Worm (Caenorhabditis elegans) whole organism, early embryonic: ENCODE results near the gene C08F11.3.
"Not testable (repeated sequence)": the region's sequence is repeated elsewhere in the genome, so short reads cannot be mapped to it uniquely, and the experiment has no call there.

Experiments used
- B0310.2 ChIP-seq: sonication (generic microtip); optimal IDR thresholded peaks from 2 replicates; lab custom pipeline; 2016; ENCODE audit warnings: mild to moderate bottlenecking, missing genetic modification characterization, missing compliant biosample characterization
- F13C5.2 ChIP-seq: sonication (generic microtip); optimal IDR thresholded peaks from 2 replicates; lab custom pipeline; 2017; ENCODE audit warnings: mild to moderate bottlenecking, missing genetic modification characterization, inconsistent platforms, missing compliant biosample characterization
- aly-1 ChIP-seq: sonication (generic microtip); optimal IDR thresholded peaks from 2 replicates; lab custom pipeline; 2016; ENCODE audit warnings: missing genetic modification characterization, missing compliant biosample characterization
- ama-1 ChIP-seq: fragments of 150-350 bp; optimal IDR thresholded peaks from 2 replicates; lab custom pipeline; 2014
- ceh-13 ChIP-seq: fragments of 200-800 bp; sonication (Bioruptor generic); optimal IDR thresholded peaks from 2 replicates; lab custom pipeline; 2018; ENCODE audit warnings: mild to moderate bottlenecking, missing genetic modification characterization, missing compliant biosample characterization
- ceh-36 ChIP-seq: sonication (generic microtip); optimal IDR thresholded peaks from 2 replicates; lab custom pipeline; 2016; ENCODE audit warnings: missing genetic modification characterization, inconsistent platforms, missing compliant biosample characterization
- ets-7 ChIP-seq: sonication (generic microtip); optimal IDR thresholded peaks from 2 replicates; lab custom pipeline; 2016; ENCODE audit warnings: missing genotype, missing genetic modification characterization, missing compliant biosample characterization
- flt-1 ChIP-seq: fragments of 200-800 bp; sonication (Bioruptor generic); IDR thresholded peaks from 2 replicates; pipeline ENCODE4 v1.3.6; 2022; ENCODE audit warnings: missing genetic modification characterization, missing compliant biosample characterization
- hmbx-1 ChIP-seq: sonication (generic microtip); optimal IDR thresholded peaks from 2 replicates; lab custom pipeline; 2016; ENCODE audit warnings: mild to moderate bottlenecking, missing genetic modification characterization, missing compliant biosample characterization
- hmg-4 ChIP-seq: fragments of 200-800 bp; sonication (Bioruptor generic); optimal IDR thresholded peaks from 2 replicates; lab custom pipeline; 2018; ENCODE audit warnings: mild to moderate bottlenecking, missing genetic modification characterization, missing compliant biosample characterization
- hnd-1 ChIP-seq: sonication (generic microtip); optimal IDR thresholded peaks from 2 replicates; lab custom pipeline; 2016; ENCODE audit warnings: missing genetic modification characterization, missing compliant biosample characterization
- pes-1 ChIP-seq: fragments of 200-800 bp; sonication (Bioruptor generic); IDR thresholded peaks from 2 replicates; pipeline ENCODE4 v1.3.6; 2022; ENCODE audit warnings: missing genetic modification reagents, missing genetic modification characterization, missing compliant biosample characterization
- scrt-1 ChIP-seq: fragments of 200-800 bp; sonication (Bioruptor generic); IDR thresholded peaks from 2 replicates; pipeline ENCODE4 v1.3.6; 2022; ENCODE audit warnings: missing genetic modification characterization, missing compliant biosample characterization
- sea-1 ChIP-seq: fragments of 200-800 bp; sonication (Bioruptor generic); conservative IDR thresholded peaks from 2 replicates; pipeline ENCODE4 v1.3.6; 2022; ENCODE audit warnings: missing genetic modification characterization, missing compliant biosample characterization
- tbx-11 ChIP-seq: fragments of 200-800 bp; sonication (Bioruptor generic); IDR thresholded peaks from 2 replicates; pipeline ENCODE4 v1.3.6; 2022; ENCODE audit warnings: missing genetic modification characterization, missing compliant biosample characterization
- tbx-37 ChIP-seq: fragments of 200-800 bp; sonication (Bioruptor generic); conservative IDR thresholded peaks from 2 replicates; pipeline ENCODE4 v1.3.6; 2022; ENCODE audit warnings: missing genetic modification reagents, missing genetic modification characterization, missing compliant biosample characterization
- tra-4 ChIP-seq: sonication (generic microtip); optimal IDR thresholded peaks from 2 replicates; lab custom pipeline; 2017; ENCODE audit warnings: missing genetic modification characterization, missing compliant biosample characterization

C08F11.3 gene

ce11 chrIV:13650238-13650637 lies 30.9 kb downstream of the C08F11.3 start, which contains the start of gene C08F11.17:
TSS of gene C08F11.17 (minus strand) at chrIV:13650338.
- TF ChIP-seq ceh-36 (tag; lab: Kevin White, UChicago) (no peak), tbx-11 (GFP tag; lab: Robert Waterston, UW) (no peak), tbx-37 (GFP tag; lab: Robert Waterston, UW) (no peak), pes-1 (GFP tag; lab: Robert Waterston, UW) (no peak), tra-4 (tag; lab: Kevin White, UChicago) (no peak), hmbx-1 (no peak), hnd-1 (no peak), sea-1 (GFP tag; lab: Robert Waterston, UW) (no peak), ama-1 (no peak), ceh-13 (GFP tag; lab: Kevin White, UChicago) (no peak)

DNA sequence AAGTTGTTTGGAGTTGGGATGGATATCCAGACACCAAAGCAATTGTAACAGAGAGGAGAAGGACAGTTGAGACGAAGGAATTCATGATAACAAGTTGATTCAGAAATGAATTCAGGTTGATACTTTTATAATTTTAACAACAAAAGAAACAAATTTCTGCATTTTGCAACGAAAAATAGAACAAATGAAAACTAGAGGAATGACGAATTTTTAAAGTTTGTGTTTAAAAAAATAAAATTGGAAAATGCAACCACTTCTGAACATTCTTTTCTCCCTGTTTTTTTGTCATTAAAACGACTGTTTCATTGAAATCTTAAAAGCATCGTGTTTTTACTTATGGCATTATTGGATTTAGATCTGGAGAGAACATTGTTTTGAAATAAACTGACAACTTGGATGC lies 32.1 kb downstream of the C08F11.3 start, which contains the start of gene C08F11.12:
Gene C08F11.12, minus strand, starts transcription at position 101 of the 400 bp plus-strand sequence.
- TF ChIP-seq B0310.2 (tag; lab: Kevin White, UChicago); hnd-1; tra-4 (tag; lab: Kevin White, UChicago): not testable (repeated sequence)

DNA sequence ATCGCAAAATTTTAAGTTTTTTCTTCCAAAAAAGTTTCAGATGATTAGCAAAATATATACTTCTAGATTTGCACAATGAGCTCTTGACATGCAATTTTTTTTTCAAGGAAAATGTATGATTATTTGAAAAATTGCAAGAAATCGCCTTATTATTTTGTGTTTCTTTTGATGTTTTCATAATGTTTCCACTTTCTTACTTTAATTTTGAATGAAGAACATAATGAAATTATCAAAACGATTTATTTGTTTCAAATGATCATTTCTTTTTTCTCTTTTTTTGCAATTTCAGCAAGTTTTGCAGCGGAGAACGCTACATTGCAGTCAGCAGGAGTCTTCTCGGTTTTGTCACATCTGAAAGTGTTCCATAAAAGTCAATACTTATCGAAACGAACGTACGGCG lies 32.7 kb downstream of the C08F11.3 start, which contains the start of gene Y45F10C.6:
Gene Y45F10C.6, plus strand, starts transcription at position 301 of the 400 bp plus-strand sequence.
- not testable (repeated sequence) for TF ChIP-seq scrt-1 (GFP tag; lab: Robert Waterston, UW); sea-1 (GFP tag; lab: Robert Waterston, UW); F13C5.2 (tag; lab: Kevin White, UChicago)

DNA sequence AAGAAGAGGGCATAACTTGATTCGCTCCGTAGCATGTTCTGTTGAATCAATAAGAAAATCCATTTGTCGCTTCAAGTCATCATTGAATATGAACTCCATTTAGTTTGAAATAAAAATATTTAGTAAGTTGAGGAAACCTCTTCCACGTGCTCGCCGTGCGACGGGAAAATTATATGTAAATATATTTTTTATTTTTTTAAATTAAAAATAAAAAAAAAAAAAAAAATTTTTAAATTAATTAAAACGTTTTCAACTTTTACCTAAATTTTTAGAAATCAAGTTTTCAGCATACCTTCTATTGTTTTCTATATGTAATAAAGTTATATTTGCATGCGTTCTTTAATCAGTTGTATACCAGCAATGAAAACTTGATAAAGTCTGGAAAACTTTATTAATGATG lies 40.1 kb downstream of the C08F11.3 start, which contains the start of gene Y45F10C.1:
Gene Y45F10C.1, minus strand, starts transcription at position 101 of the 400 bp plus-strand sequence.
- not testable (repeated sequence) for TF ChIP-seq hnd-1; tra-4 (tag; lab: Kevin White, UChicago); ets-7 (tag; lab: Kevin White, UChicago)

DNA sequence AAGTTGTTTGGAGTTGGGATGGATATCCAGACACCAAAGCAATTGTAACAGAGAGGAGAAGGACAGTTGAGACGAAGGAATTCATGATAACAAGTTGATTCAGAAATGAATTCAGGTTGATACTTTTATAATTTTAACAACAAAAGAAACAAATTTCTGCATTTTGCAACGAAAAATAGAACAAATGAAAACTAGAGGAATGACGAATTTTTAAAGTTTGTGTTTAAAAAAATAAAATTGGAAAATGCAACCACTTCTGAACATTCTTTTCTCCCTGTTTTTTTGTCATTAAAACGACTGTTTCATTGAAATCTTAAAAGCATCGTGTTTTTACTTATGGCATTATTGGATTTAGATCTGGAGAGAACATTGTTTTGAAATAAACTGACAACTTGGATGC lies 43.3 kb downstream of the C08F11.3 start, which contains the start of gene Y45F10C.2:
Gene Y45F10C.2, minus strand, starts transcription at position 101 of the 400 bp plus-strand sequence.
- TF ChIP-seq ama-1; sea-1 (GFP tag; lab: Robert Waterston, UW); tra-4 (tag; lab: Kevin White, UChicago): not testable (repeated sequence)

DNA sequence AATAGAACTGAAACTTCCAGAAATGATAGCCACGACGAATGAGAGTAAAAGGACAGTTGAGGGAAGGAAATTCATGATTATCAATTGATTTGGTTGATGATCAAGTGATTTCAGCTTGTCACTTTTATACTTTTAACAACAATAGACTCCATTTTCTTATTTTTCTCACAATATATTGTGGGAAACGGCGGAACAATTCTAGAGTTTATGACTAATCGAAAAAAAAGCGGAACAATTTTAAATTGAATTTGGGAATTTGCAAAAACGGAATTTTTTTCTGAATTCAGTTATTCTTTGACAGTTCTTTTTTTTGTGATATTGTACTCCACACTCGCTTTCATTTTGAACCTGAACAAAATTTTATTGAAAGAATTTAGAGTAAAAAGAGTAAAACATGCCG lies 44.8 kb downstream of the C08F11.3 start, which contains the start of gene Y45F10C.4:
Gene Y45F10C.4, minus strand, starts transcription at position 101 of the 400 bp plus-strand sequence.
- TF ChIP-seq F13C5.2 (tag; lab: Kevin White, UChicago) = no peak
- no peak for TF ChIP-seq tbx-37 (GFP tag; lab: Robert Waterston, UW)
- no peak for TF ChIP-seq tra-4 (tag; lab: Kevin White, UChicago)
- no peak for TF ChIP-seq pes-1 (GFP tag; lab: Robert Waterston, UW)
- TF ChIP-seq flt-1 (GFP tag; lab: Robert Waterston, UW) = no peak
- no peak for TF ChIP-seq sea-1 (GFP tag; lab: Robert Waterston, UW)
- TF ChIP-seq aly-1 (tag; lab: Kevin White, UChicago) = no peak

DNA sequence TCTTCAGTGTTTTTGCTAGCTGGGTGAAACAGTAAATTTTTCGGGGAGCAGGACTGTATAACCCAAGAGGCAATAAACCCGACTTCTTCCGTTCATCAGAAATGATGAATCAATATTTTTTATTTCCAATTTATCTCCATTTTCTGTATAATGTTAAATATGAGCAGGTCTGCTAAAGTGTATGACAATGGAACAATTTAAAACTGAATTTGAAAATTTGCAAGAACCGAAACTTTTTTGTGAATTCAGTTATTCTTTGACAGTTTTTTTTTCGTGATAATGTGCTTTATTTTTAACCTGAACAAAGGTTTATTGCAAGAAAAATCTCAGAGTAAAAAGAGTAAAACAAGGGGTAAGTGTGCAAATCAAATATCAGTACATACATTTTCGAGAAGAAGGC lies 45.8 kb downstream of the C08F11.3 start:
- TF ChIP-seq hmbx-1 = no peak
- TF ChIP-seq sea-1 (GFP tag; lab: Robert Waterston, UW) = no peak
- TF ChIP-seq tbx-37 (GFP tag; lab: Robert Waterston, UW) = no peak
- TF ChIP-seq ets-7 (tag; lab: Kevin White, UChicago) = no peak
- TF ChIP-seq ceh-36 (tag; lab: Kevin White, UChicago) = no peak
- no peak for TF ChIP-seq scrt-1 (GFP tag; lab: Robert Waterston, UW)
- no peak for TF ChIP-seq F13C5.2 (tag; lab: Kevin White, UChicago)
- TF ChIP-seq flt-1 (GFP tag; lab: Robert Waterston, UW) = no peak
- TF ChIP-seq hnd-1 = no peak
- no peak for TF ChIP-seq ceh-13 (GFP tag; lab: Kevin White, UChicago)
- TF ChIP-seq B0310.2 (tag; lab: Kevin White, UChicago) = no peak

- TF ChIP-seq flt-1 (GFP tag; lab: Robert Waterston, UW) (no peak), ceh-13 (GFP tag; lab: Kevin White, UChicago) (no peak), hmg-4 (GFP tag; lab: Kevin White, UChicago) (no peak), B0310.2 (tag; lab: Kevin White, UChicago) (no peak), tra-4 (tag; lab: Kevin White, UChicago) (no peak), tbx-37 (GFP tag; lab: Robert Waterston, UW) (no peak), hnd-1 (no peak), ama-1 (no peak), pes-1 (GFP tag; lab: Robert Waterston, UW) (no peak), sea-1 (GFP tag; lab: Robert Waterston, UW) (no peak), ceh-36 (tag; lab: Kevin White, UChicago) (no peak), scrt-1 (GFP tag; lab: Robert Waterston, UW) (no peak), aly-1 (tag; lab: Kevin White, UChicago) (no peak), hmbx-1 (no peak), ets-7 (tag; lab: Kevin White, UChicago) (no peak), F13C5.2 (tag; lab: Kevin White, UChicago) (no peak), tbx-11 (GFP tag; lab: Robert Waterston, UW) (no peak)
Measured at ce11 chrIV:13666849-13667430, 47.6 kb downstream of the C08F11.3 start, which contains the start of gene fbxa-215. TSS of gene fbxa-215 (minus strand) at chrIV:13666909.
